Fruit fly (Drosophila melanogaster) whole organism, pupa: ENCODE results near the gene CG16978.

Source experiments
- CG10348 ChIP-seq: fragments of 200-800 bp; sonication (Bioruptor generic); IDR thresholded peaks from 2 replicates; pipeline ENCODE4 v1.3.6; 2022; ENCODE audit warnings: missing biosample characterization, missing genetic modification characterization
- CG12605 ChIP-seq: fragments of 200-800 bp; sonication (Bioruptor generic); IDR thresholded peaks from 2 replicates; pipeline ENCODE4 v1.3.6; 2022; ENCODE audit warnings: missing biosample characterization, missing genetic modification characterization
- CG13204 ChIP-seq: fragments of 200-800 bp; sonication (Bioruptor generic); optimal IDR thresholded peaks from 2 replicates; lab custom pipeline; 2018; ENCODE audit warnings: missing biosample characterization, mild to moderate bottlenecking, missing genetic modification characterization, moderate library complexity
- CG14655 ChIP-seq: fragments of 200-800 bp; sonication (Bioruptor generic); optimal IDR thresholded peaks from 3 replicates; lab custom pipeline; 2017; ENCODE audit warnings: mild to moderate bottlenecking, missing biosample characterization, missing genetic modification reagents, missing genetic modification characterization
- CG15710 ChIP-seq: fragments of 200-800 bp; sonication (Bioruptor generic); optimal IDR thresholded peaks from 2 replicates; lab custom pipeline; 2018; ENCODE audit warnings: missing biosample characterization, mild to moderate bottlenecking, missing genetic modification characterization, moderate library complexity
- CG17806 ChIP-seq: fragments of 200-800 bp; sonication (Bioruptor generic); optimal IDR thresholded peaks from 2 replicates; lab custom pipeline; 2018; ENCODE audit warnings: missing biosample characterization, mild to moderate bottlenecking, missing genetic modification characterization, moderate library complexity
- CG32121 ChIP-seq: fragments of 200-800 bp; sonication (Bioruptor generic); IDR thresholded peaks from 2 replicates; pipeline ENCODE4 v1.3.6; 2022; ENCODE audit warnings: missing biosample characterization, missing genetic modification characterization
- CG34367 ChIP-seq: fragments of 200-800 bp; sonication (Bioruptor generic); optimal IDR thresholded peaks from 2 replicates; lab custom pipeline; 2018; ENCODE audit warnings: missing biosample characterization, mild to moderate bottlenecking, missing genetic modification characterization
- CG4496 ChIP-seq: fragments of 200-800 bp; sonication (Bioruptor generic); IDR thresholded peaks from 3 replicates; pipeline ENCODE4 v1.3.6; 2022; ENCODE audit warnings: missing biosample characterization, missing genetic modification characterization
- CG8159 ChIP-seq: fragments of 200-800 bp; sonication (Bioruptor generic); optimal IDR thresholded peaks from 3 replicates; lab custom pipeline; 2018; ENCODE audit warnings: missing biosample characterization, mild to moderate bottlenecking, missing genetic modification characterization, moderate library complexity
- CG8301 ChIP-seq: fragments of 200-800 bp; sonication (Bioruptor generic); optimal IDR thresholded peaks from 2 replicates; lab custom pipeline; 2018; ENCODE audit warnings: missing biosample characterization, mild to moderate bottlenecking, missing genetic modification characterization
- CG9948 ChIP-seq: fragments of 200-800 bp; sonication (Bioruptor generic); optimal IDR thresholded peaks from 2 replicates; lab custom pipeline; 2018; ENCODE audit warnings: missing biosample characterization, mild to moderate bottlenecking, missing genetic modification characterization, moderate library complexity
- D1 ChIP-seq: fragments of 200-800 bp; sonication (Bioruptor generic); optimal IDR thresholded peaks from 2 replicates; lab custom pipeline; 2018; ENCODE audit warnings: missing biosample characterization, mild to moderate bottlenecking, missing genetic modification characterization, moderate library complexity
- EcR ChIP-seq: fragments of 200-800 bp; sonication (Bioruptor generic); optimal IDR thresholded peaks from 3 replicates; lab custom pipeline; 2019; ENCODE audit warnings: missing biosample characterization, missing genetic modification characterization, mild to moderate bottlenecking, moderate library complexity, missing genetic modification reagents
- Ets98B ChIP-seq: fragments of 200-800 bp; sonication (Bioruptor generic); IDR thresholded peaks from 2 replicates; pipeline ENCODE4 v1.3.6; 2022; ENCODE audit warnings: missing biosample characterization, missing genetic modification characterization
- Pif1A ChIP-seq: fragments of 200-800 bp; sonication (Bioruptor generic); optimal IDR thresholded peaks from 3 replicates; lab custom pipeline; 2016; ENCODE audit warnings: missing biosample characterization, missing genetic modification characterization
- Pif1B ChIP-seq: fragments of 200-800 bp; sonication (Bioruptor generic); optimal IDR thresholded peaks from 3 replicates; lab custom pipeline; 2016; ENCODE audit warnings: missing biosample characterization, missing genetic modification characterization
- Snoo ChIP-seq: fragments of 200-800 bp; sonication (Bioruptor generic); optimal IDR thresholded peaks from 3 replicates; lab custom pipeline; 2017; ENCODE audit warnings: missing biosample characterization, mild to moderate bottlenecking, missing genetic modification characterization, inconsistent platforms
- fd96Ca ChIP-seq: fragments of 200-800 bp; sonication (Bioruptor generic); IDR thresholded peaks from 3 replicates; pipeline ENCODE4 v1.3.6; 2022; ENCODE audit warnings: missing biosample characterization, missing genetic modification characterization
- gl ChIP-seq: fragments of 200-800 bp; sonication (Bioruptor generic); optimal IDR thresholded peaks from 2 replicates; lab custom pipeline; 2018; ENCODE audit warnings: missing biosample characterization, mild to moderate bottlenecking, missing genetic modification characterization
- rn ChIP-seq: fragments of 200-800 bp; sonication (Bioruptor generic); IDR thresholded peaks from 2 replicates; pipeline ENCODE4 v1.3.6; 2022; ENCODE audit warnings: missing biosample characterization, missing genetic modification characterization

The CG16978 gene

DNA sequence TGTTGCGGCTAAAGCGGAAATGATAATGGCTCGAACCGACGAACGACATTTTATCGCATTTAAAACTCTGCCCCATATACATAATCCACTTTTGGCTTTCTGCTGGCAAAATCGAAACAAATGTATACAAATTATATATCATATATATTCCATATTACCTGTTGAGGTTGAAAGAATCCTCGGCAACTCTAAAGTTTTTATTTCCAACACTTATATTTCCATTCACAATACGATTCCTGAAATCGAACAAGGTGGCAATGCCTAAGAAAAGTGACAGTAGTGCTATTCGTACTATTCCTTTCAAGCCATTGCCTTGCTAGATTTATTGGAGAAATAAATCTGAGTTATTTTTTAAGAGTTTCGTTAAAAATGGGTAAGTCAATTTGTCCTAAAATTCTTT is 15.1 kb upstream of the CG16978 start, which contains the start of gene Pk34A:
Gene Pk34A, plus strand, starts transcription at position 301 of the 400 bp plus-strand sequence.
- TF ChIP-seq CG32121 (GFP tag; lab: Robert Waterston, UW) (no peak), gl (tag; lab: Kevin White, UChicago) (no peak), CG8301 (tag; lab: Kevin White, UChicago) (no peak), EcR (GFP tag; lab: Kevin White, UChicago) (no peak), CG12605 (GFP tag; lab: Robert Waterston, UW) (no peak), D1 (tag; lab: Kevin White, UChicago) (no peak), Pif1B (no peak), CG17806 (tag; lab: Kevin White, UChicago) (no peak), rn (GFP tag; lab: Robert Waterston, UW) (no peak)

DNA sequence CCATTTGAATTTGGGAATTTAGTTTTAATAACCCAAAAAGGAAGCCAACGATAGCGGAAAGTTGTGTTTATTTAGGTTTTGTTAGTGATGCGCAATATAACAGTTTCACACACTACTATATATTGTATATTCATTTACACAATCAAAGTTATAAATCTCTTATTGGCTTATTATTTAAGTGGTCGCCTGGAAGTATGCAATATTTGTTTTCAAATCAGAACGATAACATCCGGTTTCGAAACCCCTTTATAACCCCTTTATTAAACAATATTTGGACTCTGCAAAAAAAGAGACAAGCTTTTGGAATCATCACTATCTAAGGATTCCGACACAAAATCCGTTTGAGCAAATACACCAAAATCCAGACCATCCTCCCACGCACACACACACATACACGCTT is 14.5 kb upstream of the CG16978 start:
- TF ChIP-seq Pif1A (GFP tag; lab: Kevin White, UChicago) (peak; percentile 29), CG4496 (GFP tag; lab: Robert Waterston, UW) (peak; percentile 25; the same call in 2 of the 3 replicates), Snoo (tag; lab: Kevin White, UChicago) (peak; percentile 6), rn (GFP tag; lab: Robert Waterston, UW) (no peak)

dm6 chr2L:13156349-13156748 is 12.9 kb upstream of the CG16978 start:
- TF ChIP-seq Pif1A (GFP tag; lab: Kevin White, UChicago): peak; percentile 53
- peak; percentile 50 for TF ChIP-seq CG9948 (tag; lab: Kevin White, UChicago)
- no peak for TF ChIP-seq rn (GFP tag; lab: Robert Waterston, UW)
- TF ChIP-seq CG14655 (GFP tag; lab: Kevin White, UChicago): peak; percentile 7
- TF ChIP-seq CG17806 (tag; lab: Kevin White, UChicago): peak; percentile 18
- TF ChIP-seq CG12605 (GFP tag; lab: Robert Waterston, UW): no peak
- peak; percentile 17 for TF ChIP-seq CG8159 (tag; lab: Kevin White, UChicago)

DNA sequence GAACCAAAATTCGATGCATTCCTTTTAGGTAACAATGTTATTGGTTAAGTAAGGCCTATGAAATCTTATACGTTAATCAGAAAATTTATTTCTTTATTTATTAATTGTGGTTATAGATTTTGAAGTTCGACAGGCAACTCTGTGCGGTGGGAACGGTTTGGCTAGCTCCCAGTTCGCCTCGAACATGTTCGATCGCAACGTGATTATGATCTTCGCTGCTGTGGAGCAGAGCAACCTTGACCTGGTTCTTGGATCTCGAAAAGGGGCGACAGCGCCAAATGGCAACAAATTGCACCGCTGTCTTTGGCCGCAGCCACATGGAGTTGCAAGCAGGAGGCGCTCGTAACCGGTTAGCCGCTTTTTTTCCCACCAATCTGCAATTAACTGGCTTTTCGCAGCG is 10.9 kb upstream of the CG16978 start:
- TF ChIP-seq CG10348 (GFP tag; lab: Robert Waterston, UW) (no peak), EcR (GFP tag; lab: Kevin White, UChicago) (peak; percentile 45)
- TF ChIP-seq, all 21 proteins: peak for 1

- no peak for TF ChIP-seq Ets98B (GFP tag; lab: Robert Waterston, UW)
- TF ChIP-seq CG17806 (tag; lab: Kevin White, UChicago): peak; percentile 81
- peak; percentile 86 for TF ChIP-seq CG9948 (tag; lab: Kevin White, UChicago)
- no peak for TF ChIP-seq Pif1B
- TF ChIP-seq CG12605 (GFP tag; lab: Robert Waterston, UW): no peak
- TF ChIP-seq CG14655 (GFP tag; lab: Kevin White, UChicago): peak; percentile 75
- peak; percentile 56 for TF ChIP-seq D1 (tag; lab: Kevin White, UChicago)
- TF ChIP-seq CG8301 (tag; lab: Kevin White, UChicago): peak; percentile 37
- TF ChIP-seq CG15710 (tag; lab: Kevin White, UChicago): peak; percentile 83
- peak; percentile 68 for TF ChIP-seq CG34367 (tag; lab: Kevin White, UChicago)
- TF ChIP-seq Pif1A (GFP tag; lab: Kevin White, UChicago): no peak
- no peak for TF ChIP-seq EcR (GFP tag; lab: Kevin White, UChicago)
- 0 out of 2 replicates have a peak, but pooled peaks have one; percentile 25 for TF ChIP-seq CG32121 (GFP tag; lab: Robert Waterston, UW)
- TF ChIP-seq rn (GFP tag; lab: Robert Waterston, UW): no peak
- TF ChIP-seq CG10348 (GFP tag; lab: Robert Waterston, UW): no peak
- no peak for TF ChIP-seq fd96Ca
- TF ChIP-seq CG13204: peak; percentile 41
- TF ChIP-seq Snoo (tag; lab: Kevin White, UChicago): peak; percentile 43
- TF ChIP-seq gl (tag; lab: Kevin White, UChicago): peak; percentile 24
- peak; percentile 89 for TF ChIP-seq CG8159 (tag; lab: Kevin White, UChicago)
- TF ChIP-seq CG4496 (GFP tag; lab: Robert Waterston, UW): no peak
Measured at dm6 chr2L:13146254-13146653, 2.8 kb upstream of the CG16978 start.

dm6 chr2L:13145035-13145683 is 1.7 kb upstream of the CG16978 start:
- TF ChIP-seq CG32121 (GFP tag; lab: Robert Waterston, UW) (peak; percentile 73), CG17806 (tag; lab: Kevin White, UChicago) (peak; percentile 1), Ets98B (GFP tag; lab: Robert Waterston, UW) (0 out of 2 replicates have a peak, but pooled peaks have one; percentile 34), CG34367 (tag; lab: Kevin White, UChicago) (no peak), CG4496 (GFP tag; lab: Robert Waterston, UW) (peak; percentile 66; the same call in 2 of the 3 replicates), Snoo (tag; lab: Kevin White, UChicago) (no peak), CG14655 (GFP tag; lab: Kevin White, UChicago) (peak; percentile 30), Pif1A (GFP tag; lab: Kevin White, UChicago) (no peak), rn (GFP tag; lab: Robert Waterston, UW) (peak; percentile 50; the same call in 1 of the 2 replicates), CG15710 (tag; lab: Kevin White, UChicago) (no peak), CG8301 (tag; lab: Kevin White, UChicago) (peak; percentile 18), Pif1B (peak; percentile 8), fd96Ca (0 out of 3 replicates have a peak, but pooled peaks have one; percentile 23), CG8159 (tag; lab: Kevin White, UChicago) (peak; percentile 24)
